Worm (Caenorhabditis elegans) whole organism, mixed stage, embryonic: ENCODE results near the gene ZC262.7.
A peak's percentile ranks its signal among the peaks of the same experiment; 100 is the strongest.

Experiments used
- M03D4.4 ChIP-seq: sonication (generic microtip); optimal IDR thresholded peaks from 2 replicates; lab custom pipeline; 2017; ENCODE audit warnings: mild to moderate bottlenecking, missing genetic modification characterization, missing compliant biosample characterization
- bed-3 ChIP-seq: fragments of 200-800 bp; sonication (Bioruptor generic); optimal IDR thresholded peaks from 3 replicates; lab custom pipeline; 2018; ENCODE audit warnings: mild to moderate bottlenecking, missing genetic modification characterization, moderate library complexity, missing compliant biosample characterization
- blmp-1 ChIP-seq: fragments of 150-350 bp; optimal IDR thresholded peaks from 2 replicates; lab custom pipeline; 2014; ENCODE audit warnings: missing biosample characterization, missing genetic modification characterization
- ceh-39 ChIP-seq: fragments of 150-350 bp; optimal IDR thresholded peaks from 2 replicates; lab custom pipeline; 2014; ENCODE audit warnings: missing biosample characterization, missing genetic modification characterization
- ceh-43 ChIP-seq: fragments of 200-800 bp; sonication (Bioruptor generic); optimal IDR thresholded peaks from 2 replicates; lab custom pipeline; 2018; ENCODE audit warnings: mild to moderate bottlenecking, missing genetic modification characterization, moderate library complexity, missing compliant biosample characterization
- ceh-83 ChIP-seq: fragments of 200-800 bp; sonication (Bioruptor generic); optimal IDR thresholded peaks from 2 replicates; lab custom pipeline; 2018; ENCODE audit warnings: mild to moderate bottlenecking, missing genetic modification characterization, missing compliant biosample characterization
- ces-1 ChIP-seq: fragments of 150-350 bp; optimal IDR thresholded peaks from 2 replicates; lab custom pipeline; 2014; ENCODE audit warnings: missing biosample characterization, missing genetic modification reagents, missing genetic modification characterization
- cnd-1 ChIP-seq: fragments of 200-800 bp; sonication (Bioruptor generic); optimal IDR thresholded peaks from 2 replicates; lab custom pipeline; 2018; ENCODE audit warnings: mild to moderate bottlenecking, missing genetic modification characterization, missing compliant biosample characterization
- drap-1 ChIP-seq: fragments of 200-800 bp; sonication (Bioruptor generic); optimal IDR thresholded peaks from 3 replicates; lab custom pipeline; 2018; ENCODE audit warnings: mild to moderate bottlenecking, missing genetic modification characterization, missing compliant biosample characterization
- elt-1 ChIP-seq: sonication (generic microtip); optimal IDR thresholded peaks from 2 replicates; lab custom pipeline; 2017; ENCODE audit warnings: missing genetic modification characterization, mild to moderate bottlenecking, missing compliant biosample characterization, antibody characterized with exemption, moderate library complexity, borderline replicate concordance; ENCODE audit not compliant: insufficient read depth
- elt-3 ChIP-seq: fragments of 150-350 bp; optimal IDR thresholded peaks from 2 replicates; lab custom pipeline; 2014; ENCODE audit warnings: missing biosample characterization, missing genetic modification characterization
- flh-1 ChIP-seq: fragments of 200-800 bp; sonication (Bioruptor generic); optimal IDR thresholded peaks from 2 replicates; lab custom pipeline; 2018; ENCODE audit warnings: mild to moderate bottlenecking, missing genetic modification characterization, moderate library complexity, missing compliant biosample characterization
- ham-2 ChIP-seq: fragments of 200-800 bp; sonication (Bioruptor generic); optimal IDR thresholded peaks from 2 replicates; lab custom pipeline; 2018; ENCODE audit warnings: mild to moderate bottlenecking, missing genetic modification characterization, missing compliant biosample characterization
- hlh-1 ChIP-seq: fragments of 150-350 bp; optimal IDR thresholded peaks from 2 replicates; lab custom pipeline; 2014; ENCODE audit warnings: missing biosample characterization, missing genetic modification reagents, missing genetic modification characterization
- lin-13 ChIP-seq: fragments of 150-350 bp; optimal IDR thresholded peaks from 2 replicates; lab custom pipeline; 2014; ENCODE audit warnings: missing biosample characterization, missing genetic modification characterization
- lin-32 ChIP-seq: fragments of 200-800 bp; sonication (Bioruptor generic); optimal IDR thresholded peaks from 2 replicates; lab custom pipeline; 2018; ENCODE audit warnings: mild to moderate bottlenecking, missing genetic modification characterization, missing compliant biosample characterization
- lsy-2 ChIP-seq: fragments of 150-350 bp; optimal IDR thresholded peaks from 2 replicates; lab custom pipeline; 2014; ENCODE audit warnings: missing biosample characterization, missing genetic modification characterization
- mab-5 ChIP-seq: fragments of 150-350 bp; optimal IDR thresholded peaks from 2 replicates; lab custom pipeline; 2014; ENCODE audit warnings: missing biosample characterization, missing genetic modification characterization
- mep-1 ChIP-seq: fragments of 150-350 bp; optimal IDR thresholded peaks from 2 replicates; lab custom pipeline; 2017; ENCODE audit warnings: missing biosample characterization, missing genetic modification reagents, missing genetic modification characterization, inconsistent platforms
- mls-2 ChIP-seq: sonication (generic microtip); optimal IDR thresholded peaks from 2 replicates; lab custom pipeline; 2016; ENCODE audit warnings: mild to moderate bottlenecking, missing genetic modification characterization, moderate library complexity, missing compliant biosample characterization
- nhr-12 ChIP-seq: fragments of 150-350 bp; optimal IDR thresholded peaks from 2 replicates; lab custom pipeline; 2014; ENCODE audit warnings: missing biosample characterization, missing genetic modification characterization
- nhr-2 ChIP-seq: fragments of 150-350 bp; optimal IDR thresholded peaks from 2 replicates; lab custom pipeline; 2014; ENCODE audit warnings: missing biosample characterization, missing genetic modification characterization
- nhr-237 ChIP-seq: fragments of 150-350 bp; optimal IDR thresholded peaks from 2 replicates; lab custom pipeline; 2014; ENCODE audit warnings: missing biosample characterization, missing genetic modification characterization
- nhr-28 ChIP-seq: fragments of 150-350 bp; optimal IDR thresholded peaks from 2 replicates; lab custom pipeline; 2014; ENCODE audit warnings: missing biosample characterization, missing genetic modification characterization
- nhr-76 ChIP-seq: sonication (generic microtip); optimal IDR thresholded peaks from 2 replicates; lab custom pipeline; 2017; ENCODE audit warnings: missing biosample characterization, missing genetic modification characterization
- pha-4 ChIP-seq: fragments of 150-350 bp; optimal IDR thresholded peaks from 2 replicates; lab custom pipeline; 2018; ENCODE audit warnings: missing biosample characterization, missing genetic modification reagents, missing genetic modification characterization
- sem-2 ChIP-seq: fragments of 200-800 bp; sonication (Bioruptor generic); optimal IDR thresholded peaks from 2 replicates; lab custom pipeline; 2018; ENCODE audit warnings: mild to moderate bottlenecking, missing genetic modification characterization, missing compliant biosample characterization
- snpc-4 ChIP-seq: fragments of 150-350 bp; optimal IDR thresholded peaks from 2 replicates; lab custom pipeline; 2014; ENCODE audit warnings: missing biosample characterization, missing genetic modification characterization
- sptf-1 ChIP-seq: sonication (generic microtip); optimal IDR thresholded peaks from 2 replicates; lab custom pipeline; 2017; ENCODE audit warnings: mild to moderate bottlenecking, missing genetic modification characterization, moderate library complexity, missing compliant biosample characterization
- tbx-8 ChIP-seq: fragments of 200-800 bp; sonication (Bioruptor generic); optimal IDR thresholded peaks from 2 replicates; lab custom pipeline; 2018; ENCODE audit warnings: mild to moderate bottlenecking, missing genetic modification characterization, moderate library complexity, missing compliant biosample characterization
- unc-120 ChIP-seq: sonication (generic microtip); optimal IDR thresholded peaks from 2 replicates; lab custom pipeline; 2017; ENCODE audit warnings: missing genetic modification characterization, missing compliant biosample characterization; ENCODE audit not compliant: poor library complexity, severe bottlenecking
- unc-39 ChIP-seq: fragments of 150-350 bp; optimal IDR thresholded peaks from 2 replicates; lab custom pipeline; 2014; ENCODE audit warnings: missing biosample characterization, missing genetic modification characterization
- unc-62 ChIP-seq: fragments of 150-350 bp; optimal IDR thresholded peaks from 2 replicates; lab custom pipeline; 2014; ENCODE audit warnings: missing biosample characterization, missing genetic modification reagents, missing genetic modification characterization
- zip-8 ChIP-seq: fragments of 150-350 bp; optimal IDR thresholded peaks from 2 replicates; lab custom pipeline; 2014; ENCODE audit warnings: missing biosample characterization, missing genetic modification characterization
- ztf-11 ChIP-seq: fragments of 150-350 bp; optimal IDR thresholded peaks from 2 replicates; lab custom pipeline; 2014; ENCODE audit warnings: missing biosample characterization, missing genetic modification characterization

Gene ZC262.7

DNA sequence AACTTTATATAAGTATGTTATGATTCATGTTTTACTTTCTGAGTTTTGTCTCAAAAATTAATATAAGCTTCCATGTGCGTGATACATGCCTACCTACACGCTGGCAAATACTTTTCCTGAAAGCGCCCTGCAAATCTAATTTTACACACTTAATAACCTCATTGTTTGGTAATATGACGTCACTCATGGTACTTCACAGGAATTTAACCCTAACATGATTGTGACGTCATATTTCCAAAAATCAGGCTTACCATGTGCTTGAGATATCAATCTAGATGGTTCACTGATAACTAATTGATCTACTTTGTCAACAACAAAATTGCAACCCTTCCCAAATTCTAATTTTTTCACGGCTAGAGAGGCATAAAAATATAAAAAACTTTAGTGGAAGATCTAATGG, 40.7 kb downstream of the ZC262.7 start:
- TF ChIP-seq blmp-1 (tag; lab: Kevin White, UChicago) (no peak), zip-8 (tag; lab: Kevin White, UChicago) (peak; percentile 95)

DNA sequence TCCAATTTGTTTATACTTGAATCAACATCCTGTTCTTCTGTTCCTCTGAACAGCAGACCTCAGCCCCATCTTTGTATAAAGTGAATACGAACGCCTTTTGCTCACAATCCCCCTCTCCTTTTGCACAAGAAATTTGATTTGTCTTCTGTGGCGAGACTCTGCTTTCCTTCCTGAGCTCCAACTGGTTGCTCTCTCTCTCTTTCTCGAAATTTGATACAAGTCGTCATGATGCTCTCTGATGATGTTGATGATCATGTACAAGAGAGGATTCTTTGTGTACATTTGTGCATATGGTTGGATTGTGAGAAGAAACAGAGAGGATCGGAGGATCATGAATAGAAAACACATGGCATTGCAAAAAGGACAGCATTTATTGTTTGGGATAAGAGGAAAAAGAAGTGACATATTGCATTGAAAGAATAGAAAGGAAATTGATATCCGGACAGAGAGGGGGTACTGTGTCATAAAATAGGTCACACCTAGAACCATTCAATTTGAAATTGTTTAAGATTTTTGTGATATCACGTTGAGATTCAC, 43.2 kb downstream of the ZC262.7 start:
- TF ChIP-seq M03D4.4 (tag; lab: Kevin White, UChicago) (no peak), nhr-237 (no peak), ham-2 (GFP tag; lab: Kevin White, UChicago) (no peak), lsy-2 (tag; lab: Kevin White, UChicago) (no peak), nhr-76 (tag; lab: Kevin White, UChicago) (no peak), ztf-11 (tag; lab: Kevin White, UChicago) (no peak), blmp-1 (tag; lab: Kevin White, UChicago) (no peak), lin-32 (no peak), elt-1 (tag; lab: Kevin White, UChicago) (no peak), mls-2 (tag; lab: Kevin White, UChicago) (peak; percentile 15), ceh-39 (tag; lab: Kevin White, UChicago) (no peak), sem-2 (no peak), sptf-1 (tag; lab: Kevin White, UChicago) (no peak), elt-3 (tag; lab: Kevin White, UChicago) (no peak), unc-120 (tag; lab: Kevin White, UChicago) (no peak), ceh-83 (GFP tag; lab: Kevin White, UChicago) (peak; percentile 65), mab-5 (no peak), mep-1 (tag; lab: Kevin White, UChicago) (no peak), nhr-12 (no peak), bed-3 (GFP tag; lab: Kevin White, UChicago) (no peak), tbx-8 (GFP tag; lab: Kevin White, UChicago) (no peak), pha-4 (tag; lab: Kevin White, UChicago) (peak; percentile 27), hlh-1 (tag; lab: Kevin White, UChicago) (no peak), lin-13 (tag; lab: Kevin White, UChicago) (no peak), nhr-2 (no peak), snpc-4 (tag; lab: Kevin White, UChicago) (no peak), drap-1 (GFP tag; lab: Kevin White, UChicago) (no peak), nhr-28 (tag; lab: Kevin White, UChicago) (no peak), cnd-1 (tag; lab: Kevin White, UChicago) (peak; percentile 8), unc-62 (GFP tag; lab: Kevin White, UChicago) (no peak), ces-1 (GFP tag; lab: Kevin White, UChicago) (peak; percentile 54), ceh-43 (GFP tag; lab: Kevin White, UChicago) (no peak), flh-1 (GFP tag; lab: Kevin White, UChicago) (no peak), unc-39 (tag; lab: Kevin White, UChicago) (no peak), zip-8 (tag; lab: Kevin White, UChicago) (no peak)

DNA sequence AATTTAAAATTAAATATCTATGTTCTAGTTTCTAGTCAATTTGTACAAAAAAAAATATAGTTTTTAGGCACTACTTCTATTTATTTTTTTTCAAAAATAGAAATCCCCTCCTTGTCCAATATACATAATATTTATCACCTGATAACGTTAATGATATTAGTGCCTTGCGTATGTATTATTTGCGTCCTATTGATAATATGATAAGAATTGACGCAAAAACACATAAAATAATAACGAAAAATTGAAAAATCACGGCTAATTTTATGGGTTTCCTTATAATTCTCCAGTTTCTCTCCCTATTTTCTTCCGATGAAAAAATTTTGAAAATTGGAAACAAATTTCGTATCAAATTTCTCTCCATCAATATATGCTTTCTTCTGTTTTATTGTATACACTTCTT, 44.4 kb downstream of the ZC262.7 start:
- TF ChIP-seq ceh-83 (GFP tag; lab: Kevin White, UChicago) (no peak), bed-3 (GFP tag; lab: Kevin White, UChicago) (no peak), pha-4 (tag; lab: Kevin White, UChicago) (no peak), lin-32 (no peak), sem-2 (no peak), unc-120 (tag; lab: Kevin White, UChicago) (no peak), blmp-1 (tag; lab: Kevin White, UChicago) (no peak), unc-39 (tag; lab: Kevin White, UChicago) (no peak), nhr-237 (no peak), ztf-11 (tag; lab: Kevin White, UChicago) (no peak), mab-5 (no peak), elt-1 (tag; lab: Kevin White, UChicago) (no peak), cnd-1 (tag; lab: Kevin White, UChicago) (no peak), zip-8 (tag; lab: Kevin White, UChicago) (no peak), nhr-2 (no peak), hlh-1 (tag; lab: Kevin White, UChicago) (no peak), lsy-2 (tag; lab: Kevin White, UChicago) (no peak), ham-2 (GFP tag; lab: Kevin White, UChicago) (no peak)
